Worm (Caenorhabditis elegans) whole organism, midembryonic: ENCODE measurements around the gene M01H9.2.

Experiments
- cog-1 ChIP-seq: sonication (generic microtip); optimal IDR thresholded peaks from 2 replicates; lab custom pipeline; 2016; ENCODE audit warnings: missing genetic modification characterization, missing compliant biosample characterization
- klf-2 ChIP-seq: fragments of 200-800 bp; sonication (Bioruptor generic); conservative IDR thresholded peaks from 2 replicates; pipeline ENCODE4 v1.3.6; 2022; ENCODE audit warnings: missing genetic modification reagents, missing genetic modification characterization, missing compliant biosample characterization
- ztf-23 ChIP-seq: fragments of 200-800 bp; sonication (Bioruptor generic); IDR thresholded peaks from 2 replicates; pipeline ENCODE4 v1.3.6; 2022; ENCODE audit warnings: missing genetic modification reagents, missing genetic modification characterization, missing compliant biosample characterization
- ztf-29 ChIP-seq: fragments of 200-800 bp; sonication (Bioruptor generic); IDR thresholded peaks from 2 replicates; pipeline ENCODE4 v1.3.6; 2022; ENCODE audit warnings: missing genetic modification reagents, missing genetic modification characterization, missing compliant biosample characterization

- TF ChIP-seq klf-2 (GFP tag; lab: Robert Waterston, UW) = 0 out of 2 replicates have a peak, but pooled peaks have one; percentile 42
- TF ChIP-seq cog-1 (tag; lab: Kevin White, UChicago) = peak; percentile 19
- TF ChIP-seq ztf-23 (GFP tag; lab: Robert Waterston, UW) = no peak
- no peak for TF ChIP-seq ztf-29
These were observed 8.5 kb downstream of the M01H9.2 start, which contains the start of gene R08C7.11 for ce11 chrIV:4454330-4455173.
